Worm (Caenorhabditis elegans) whole organism, early embryonic: Measurements from ENCODE around the gene T02H6.5.

Experiments
- B0310.2 ChIP-seq: sonication (generic microtip); optimal IDR thresholded peaks from 2 replicates; lab custom pipeline; 2016; ENCODE audit warnings: mild to moderate bottlenecking, missing genetic modification characterization, missing compliant biosample characterization
- F13C5.2 ChIP-seq: sonication (generic microtip); optimal IDR thresholded peaks from 2 replicates; lab custom pipeline; 2017; ENCODE audit warnings: mild to moderate bottlenecking, missing genetic modification characterization, inconsistent platforms, missing compliant biosample characterization
- aly-1 ChIP-seq: sonication (generic microtip); optimal IDR thresholded peaks from 2 replicates; lab custom pipeline; 2016; ENCODE audit warnings: missing genetic modification characterization, missing compliant biosample characterization
- ama-1 ChIP-seq: fragments of 150-350 bp; optimal IDR thresholded peaks from 2 replicates; lab custom pipeline; 2014
- ceh-13 ChIP-seq: fragments of 200-800 bp; sonication (Bioruptor generic); optimal IDR thresholded peaks from 2 replicates; lab custom pipeline; 2018; ENCODE audit warnings: mild to moderate bottlenecking, missing genetic modification characterization, missing compliant biosample characterization
- ceh-36 ChIP-seq: sonication (generic microtip); optimal IDR thresholded peaks from 2 replicates; lab custom pipeline; 2016; ENCODE audit warnings: missing genetic modification characterization, inconsistent platforms, missing compliant biosample characterization
- ets-7 ChIP-seq: sonication (generic microtip); optimal IDR thresholded peaks from 2 replicates; lab custom pipeline; 2016; ENCODE audit warnings: missing genotype, missing genetic modification characterization, missing compliant biosample characterization
- flt-1 ChIP-seq: fragments of 200-800 bp; sonication (Bioruptor generic); IDR thresholded peaks from 2 replicates; pipeline ENCODE4 v1.3.6; 2022; ENCODE audit warnings: missing genetic modification characterization, missing compliant biosample characterization
- hmbx-1 ChIP-seq: sonication (generic microtip); optimal IDR thresholded peaks from 2 replicates; lab custom pipeline; 2016; ENCODE audit warnings: mild to moderate bottlenecking, missing genetic modification characterization, missing compliant biosample characterization
- hmg-4 ChIP-seq: fragments of 200-800 bp; sonication (Bioruptor generic); optimal IDR thresholded peaks from 2 replicates; lab custom pipeline; 2018; ENCODE audit warnings: mild to moderate bottlenecking, missing genetic modification characterization, missing compliant biosample characterization
- hnd-1 ChIP-seq: sonication (generic microtip); optimal IDR thresholded peaks from 2 replicates; lab custom pipeline; 2016; ENCODE audit warnings: missing genetic modification characterization, missing compliant biosample characterization
- pes-1 ChIP-seq: fragments of 200-800 bp; sonication (Bioruptor generic); IDR thresholded peaks from 2 replicates; pipeline ENCODE4 v1.3.6; 2022; ENCODE audit warnings: missing genetic modification reagents, missing genetic modification characterization, missing compliant biosample characterization
- scrt-1 ChIP-seq: fragments of 200-800 bp; sonication (Bioruptor generic); IDR thresholded peaks from 2 replicates; pipeline ENCODE4 v1.3.6; 2022; ENCODE audit warnings: missing genetic modification characterization, missing compliant biosample characterization
- sea-1 ChIP-seq: fragments of 200-800 bp; sonication (Bioruptor generic); conservative IDR thresholded peaks from 2 replicates; pipeline ENCODE4 v1.3.6; 2022; ENCODE audit warnings: missing genetic modification characterization, missing compliant biosample characterization
- tbx-11 ChIP-seq: fragments of 200-800 bp; sonication (Bioruptor generic); IDR thresholded peaks from 2 replicates; pipeline ENCODE4 v1.3.6; 2022; ENCODE audit warnings: missing genetic modification characterization, missing compliant biosample characterization
- tbx-37 ChIP-seq: fragments of 200-800 bp; sonication (Bioruptor generic); conservative IDR thresholded peaks from 2 replicates; pipeline ENCODE4 v1.3.6; 2022; ENCODE audit warnings: missing genetic modification reagents, missing genetic modification characterization, missing compliant biosample characterization
- tra-4 ChIP-seq: sonication (generic microtip); optimal IDR thresholded peaks from 2 replicates; lab custom pipeline; 2017; ENCODE audit warnings: missing genetic modification characterization, missing compliant biosample characterization

T02H6.5 gene

DNA sequence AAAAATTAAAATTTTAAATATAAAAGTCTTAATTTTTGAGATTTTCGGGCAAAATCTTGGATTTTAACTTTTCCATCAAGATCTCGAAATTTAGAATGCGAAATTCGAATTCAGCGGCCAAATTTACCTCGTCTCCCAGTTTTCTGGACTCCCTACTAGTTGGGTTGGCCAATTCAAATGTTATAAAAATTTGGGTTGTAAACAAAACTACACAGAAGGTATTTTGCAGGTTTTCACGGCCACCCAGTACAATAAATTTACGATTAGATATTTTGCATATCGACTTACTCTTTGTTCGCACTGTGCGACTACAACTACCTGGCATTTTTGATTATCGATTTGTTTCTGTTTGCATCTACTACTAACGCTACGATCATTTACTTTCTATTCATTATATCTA lies at the start of gene T02H6.5:
Gene T02H6.5, plus strand, starts transcription at position 301 of the 400 bp plus-strand sequence.
- TF ChIP-seq hmg-4 (no peak), F13C5.2 (no peak), ama-1 (lab: Kevin White, UChicago) (no peak), flt-1 (GFP tag; lab: Robert Waterston, UW) (no peak), ets-7 (no peak), B0310.2 (no peak), ceh-13 (GFP tag; lab: Kevin White, UChicago) (no peak), scrt-1 (GFP tag; lab: Robert Waterston, UW) (no peak), tbx-37 (GFP tag; lab: Robert Waterston, UW) (no peak), pes-1 (no peak), tbx-11 (GFP tag; lab: Robert Waterston, UW) (no peak), hmbx-1 (no peak), hnd-1 (tag; lab: Kevin White, UChicago) (no peak), aly-1 (tag; lab: Kevin White, UChicago) (no peak), ceh-36 (tag; lab: Kevin White, UChicago) (no peak), sea-1 (GFP tag; lab: Robert Waterston, UW) (no peak), tra-4 (tag; lab: Kevin White, UChicago) (no peak)

DNA sequence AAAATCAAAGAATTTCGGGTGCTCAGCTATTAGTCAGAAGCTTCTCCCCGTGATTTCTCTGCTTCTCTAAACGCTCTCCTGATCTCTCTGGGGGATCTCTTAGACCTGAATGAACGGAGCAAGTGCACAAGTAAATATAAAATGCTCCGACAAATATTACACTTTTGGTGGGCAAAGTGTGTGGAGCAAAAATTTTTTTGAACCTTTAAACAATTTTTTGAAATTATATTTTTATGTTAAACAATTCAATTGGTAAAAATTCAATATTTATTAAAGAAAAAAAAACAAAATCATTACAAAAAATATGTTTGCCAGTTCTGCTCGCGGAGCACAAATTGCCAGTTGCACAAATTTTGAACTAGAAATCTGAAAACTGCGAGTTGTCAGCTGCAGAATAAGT lies 45.4 kb upstream of the T02H6.5 start, which contains the start of gene K07E8.6:
Gene K07E8.6, minus strand, starts transcription at position 101 of the 400 bp plus-strand sequence.
- no peak for TF ChIP-seq aly-1 (tag; lab: Kevin White, UChicago)
- no peak for TF ChIP-seq ceh-36 (tag; lab: Kevin White, UChicago)
- no peak for TF ChIP-seq tra-4 (tag; lab: Kevin White, UChicago)
- TF ChIP-seq tbx-11 (GFP tag; lab: Robert Waterston, UW), result no peak
- TF ChIP-seq scrt-1 (GFP tag; lab: Robert Waterston, UW), result no peak
- TF ChIP-seq hmg-4, result no peak
- no peak for TF ChIP-seq flt-1 (GFP tag; lab: Robert Waterston, UW)
- TF ChIP-seq sea-1 (GFP tag; lab: Robert Waterston, UW), result no peak
- no peak for TF ChIP-seq hmbx-1
- TF ChIP-seq B0310.2, result no peak
- no peak for TF ChIP-seq ceh-13 (GFP tag; lab: Kevin White, UChicago)
- no peak for TF ChIP-seq hnd-1 (tag; lab: Kevin White, UChicago)
- no peak for TF ChIP-seq ama-1 (lab: Kevin White, UChicago)
- no peak for TF ChIP-seq pes-1
- no peak for TF ChIP-seq tbx-37 (GFP tag; lab: Robert Waterston, UW)
- TF ChIP-seq F13C5.2, result no peak
- no peak for TF ChIP-seq ets-7

DNA sequence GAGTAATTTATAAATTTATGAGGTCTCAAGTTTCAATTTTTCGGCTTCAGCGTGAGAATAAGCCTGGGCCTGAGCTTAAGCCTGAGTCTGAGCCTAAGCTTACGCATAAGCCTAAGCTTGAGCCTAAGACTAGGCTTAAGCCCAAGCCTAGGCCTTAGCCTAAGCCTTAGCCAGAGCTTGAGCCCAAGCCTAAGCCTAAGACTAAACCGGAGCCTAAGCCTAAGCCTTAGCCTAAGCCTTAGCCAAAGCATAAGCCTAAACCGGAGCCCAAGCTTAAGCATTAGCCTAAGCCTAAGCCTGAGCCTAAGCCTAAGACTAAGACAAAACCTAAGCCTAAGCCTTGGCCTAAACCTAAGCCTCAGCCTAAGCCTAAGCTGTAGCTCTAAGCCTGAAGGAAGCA lies 41.2 kb upstream of the T02H6.5 start:
- TF ChIP-seq scrt-1 (GFP tag; lab: Robert Waterston, UW) (0 out of 2 replicates have a peak, but pooled peaks have one; percentile 26), ceh-36 (tag; lab: Kevin White, UChicago) (peak; percentile 73), B0310.2 (no peak)

DNA sequence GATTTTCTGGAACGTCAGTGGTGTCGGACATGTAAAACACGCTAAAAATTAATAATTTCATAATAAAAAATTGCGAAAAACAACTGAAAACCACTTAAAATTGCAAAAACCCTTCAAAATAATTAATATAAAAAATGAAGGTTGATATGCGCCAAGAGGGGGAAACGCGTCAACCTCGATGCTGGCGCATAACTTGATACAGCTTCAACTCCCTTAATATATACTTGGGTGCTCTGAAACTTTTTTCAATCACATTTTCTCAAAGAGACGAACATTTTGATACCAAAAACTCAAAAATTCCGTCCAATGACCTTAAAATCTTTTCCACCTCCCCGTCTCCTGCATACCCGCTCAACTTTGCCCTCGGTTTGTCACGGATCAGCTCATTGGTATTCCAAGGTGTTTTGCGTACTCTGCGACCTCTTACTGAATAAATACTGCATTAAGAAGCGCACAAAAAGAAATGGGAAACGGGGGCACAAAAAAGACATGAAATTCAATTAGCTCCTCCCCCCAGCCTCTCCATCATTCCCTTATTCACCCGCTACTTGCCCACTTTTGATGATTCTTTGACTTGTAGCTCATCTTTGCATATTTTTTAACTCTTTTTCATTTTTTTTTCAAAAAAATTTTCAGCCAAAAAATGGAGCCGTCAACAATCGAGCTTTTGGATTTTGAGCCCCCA lies 34.4 kb upstream of the T02H6.5 start, which contains the start of the genes K07E8.7 and frpr-14:
Gene K07E8.7, minus strand, starts transcription at position 47 of the 685 bp plus-strand sequence.
Gene frpr-14, plus strand, starts transcription at position 635 of the 685 bp plus-strand sequence.
- TF ChIP-seq hmg-4, result no peak
- peak; percentile 34 for TF ChIP-seq F13C5.2

DNA sequence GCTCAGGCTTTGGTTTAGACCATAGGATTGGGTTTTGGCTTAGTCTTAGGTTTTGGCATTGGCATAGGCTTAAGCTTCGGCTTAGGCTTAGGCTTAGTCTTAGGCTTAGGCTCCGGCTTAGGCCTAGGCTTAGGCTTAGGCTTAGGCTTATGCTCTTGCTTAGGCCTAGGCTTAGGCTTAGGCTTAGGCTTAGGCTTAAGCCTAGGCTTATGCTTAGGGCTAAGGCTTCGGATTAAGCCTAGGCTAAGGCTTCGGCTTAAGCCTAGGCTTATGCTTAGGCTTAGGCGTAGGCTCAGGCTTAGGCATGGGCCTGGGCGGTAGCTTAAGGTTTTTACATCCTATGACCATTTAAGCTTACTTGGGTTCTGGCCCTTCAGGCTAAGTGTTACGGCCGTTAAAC lies 33.6 kb upstream of the T02H6.5 start:
- TF ChIP-seq hmg-4 (no peak), ceh-36 (tag; lab: Kevin White, UChicago) (peak; percentile 91), ceh-13 (GFP tag; lab: Kevin White, UChicago) (no peak), sea-1 (GFP tag; lab: Robert Waterston, UW) (no peak)

DNA sequence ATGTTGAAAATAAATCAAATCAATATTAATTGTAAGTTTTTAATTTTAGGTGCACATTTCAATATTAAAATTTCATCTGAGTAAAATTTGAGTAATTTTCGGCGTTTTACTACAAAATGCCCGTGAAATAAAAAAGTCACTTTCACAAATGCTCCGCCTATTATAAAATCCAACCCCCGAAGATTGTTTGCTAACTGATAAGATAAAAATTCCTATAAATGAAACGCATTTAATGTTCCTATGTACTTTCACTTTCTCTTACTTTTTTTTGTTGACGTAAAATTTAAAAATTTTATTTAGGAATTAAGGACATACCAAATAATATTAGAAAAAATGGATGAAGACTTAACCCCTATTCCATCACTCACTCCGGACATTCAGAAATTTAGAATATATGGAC lies 26.5 kb upstream of the T02H6.5 start, which contains the start of gene sdz-24:
Gene sdz-24, plus strand, starts transcription at position 301 of the 400 bp plus-strand sequence.
- TF ChIP-seq F13C5.2 (no peak), ceh-36 (tag; lab: Kevin White, UChicago) (no peak), B0310.2 (no peak), tbx-11 (GFP tag; lab: Robert Waterston, UW) (no peak), ets-7 (no peak), hnd-1 (tag; lab: Kevin White, UChicago) (no peak), hmg-4 (no peak), aly-1 (tag; lab: Kevin White, UChicago) (no peak), hmbx-1 (no peak), ama-1 (lab: Kevin White, UChicago) (no peak), tbx-37 (GFP tag; lab: Robert Waterston, UW) (no peak), scrt-1 (GFP tag; lab: Robert Waterston, UW) (no peak), sea-1 (GFP tag; lab: Robert Waterston, UW) (no peak), pes-1 (no peak), ceh-13 (GFP tag; lab: Kevin White, UChicago) (no peak), tra-4 (tag; lab: Kevin White, UChicago) (no peak), flt-1 (GFP tag; lab: Robert Waterston, UW) (no peak)

DNA sequence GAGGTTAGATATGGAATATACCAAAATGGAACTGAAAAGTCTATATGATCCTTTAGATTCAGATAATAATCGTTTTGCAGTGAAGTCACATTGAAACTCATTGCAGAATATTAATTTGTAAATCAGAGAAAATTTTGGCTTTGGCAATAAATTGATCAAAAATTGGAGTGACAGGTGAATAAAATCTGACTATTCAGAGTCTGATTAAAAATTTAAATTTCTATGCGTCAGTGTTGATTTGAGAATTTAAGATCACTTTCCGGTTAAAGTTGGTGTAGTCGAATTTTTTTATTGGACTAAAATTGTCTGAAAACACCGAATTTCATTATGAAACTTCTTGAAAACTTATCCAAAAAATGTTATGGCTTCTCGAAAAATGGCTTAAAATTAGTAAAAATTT lies 23.2 kb upstream of the T02H6.5 start, which contains the start of gene sri-45:
Gene sri-45, minus strand, starts transcription at position 101 of the 400 bp plus-strand sequence.
- TF ChIP-seq tbx-11 (GFP tag; lab: Robert Waterston, UW) (no peak), flt-1 (GFP tag; lab: Robert Waterston, UW) (no peak), F13C5.2 (no peak), pes-1 (no peak), scrt-1 (GFP tag; lab: Robert Waterston, UW) (no peak), aly-1 (tag; lab: Kevin White, UChicago) (no peak), hmbx-1 (no peak), B0310.2 (no peak), tra-4 (tag; lab: Kevin White, UChicago) (no peak), ama-1 (lab: Kevin White, UChicago) (no peak), sea-1 (GFP tag; lab: Robert Waterston, UW) (no peak), hmg-4 (no peak)
